Fruit fly (Drosophila melanogaster) whole organism, embryonic: ENCODE measurements around the gene UQCR-C2.

ENCODE experiments used
- CG2199 ChIP-seq: fragments of 200-800 bp; sonication (Bioruptor generic); IDR thresholded peaks from 3 replicates; pipeline ENCODE4 v1.3.6; 2022; ENCODE audit warnings: missing biosample characterization, missing genetic modification characterization
- CrebB ChIP-seq: fragments of 200-800 bp; sonication (Bioruptor generic); optimal IDR thresholded peaks from 3 replicates; lab custom pipeline; 2018; ENCODE audit warnings: missing biosample characterization, mild to moderate bottlenecking, missing genetic modification characterization
- kah ChIP-seq: fragments of 200-800 bp; sonication (Bioruptor generic); optimal IDR thresholded peaks from 2 replicates; lab custom pipeline; 2018; ENCODE audit warnings: missing biosample characterization, mild to moderate bottlenecking, missing genetic modification characterization

dm6 chr3L:16584074-16584578 lies at the start of gene UQCR-C2:
- TF ChIP-seq kah (GFP tag; lab: Kevin White, UChicago) (no peak), CrebB (no peak), CG2199 (GFP tag; lab: Robert Waterston, UW) (no peak)
